Worm (Caenorhabditis elegans): ENCODE data around the gene C05C9.2.

Gene C05C9.2

DNA sequence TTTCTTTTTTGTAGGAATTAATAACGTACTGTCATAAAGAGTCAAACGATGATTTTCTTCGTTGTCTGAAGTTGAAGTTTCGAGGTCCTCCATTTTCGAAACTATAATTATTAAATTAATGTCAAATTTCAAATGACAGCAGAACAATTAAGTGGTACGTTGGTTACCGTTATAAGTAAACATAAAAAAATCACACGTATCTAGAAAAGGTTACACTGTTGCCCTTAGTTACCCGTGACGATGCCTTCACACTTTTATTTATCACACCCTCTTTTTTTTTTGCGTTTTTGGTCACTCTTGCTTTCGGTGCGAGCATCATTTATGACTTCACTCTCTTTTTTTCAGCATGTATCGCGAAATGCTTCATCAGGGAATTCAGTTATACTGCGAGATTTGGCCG lies at the start of gene C05C9.2, which contains the start of gene C05C9.3:
Gene C05C9.2 (plus strand): TSS at position 346 of the 400 bp plus-strand sequence.
Gene C05C9.3 (minus strand): TSS at position 101 of the 400 bp plus-strand sequence.
- TF ChIP-seq W03F9.2 (tag; optimal IDR thresholded peaks at IDR 0.05) (no peak), him-1 (tag; optimal IDR thresholded peaks at IDR 0.05) (no peak), dao-5 (tag; optimal IDR thresholded peaks at IDR 0.05) (no peak)

DNA sequence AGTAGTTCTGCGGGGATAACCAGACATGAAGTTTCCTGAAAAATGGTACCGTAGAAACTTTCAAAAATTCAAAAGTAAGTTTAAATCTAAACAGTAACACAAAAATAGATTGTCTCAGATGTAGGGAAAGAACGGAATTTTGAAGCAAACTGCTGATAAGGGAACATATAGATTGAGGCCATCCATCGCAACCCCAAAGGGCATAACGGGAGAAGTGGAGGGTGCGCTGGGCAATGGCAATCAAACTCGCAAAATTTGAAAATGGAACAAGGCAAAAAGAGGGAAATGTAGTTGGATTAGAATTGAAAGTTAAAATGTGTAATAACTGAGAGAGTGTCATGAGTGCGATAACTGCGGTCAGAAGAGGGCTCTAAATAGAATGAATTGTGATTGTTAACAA lies 49.7 kb upstream of the C05C9.2 start:
- TF ChIP-seq W03F9.2 (tag; optimal IDR thresholded peaks at IDR 0.05), result no peak
- no peak for TF ChIP-seq him-1 (tag; optimal IDR thresholded peaks at IDR 0.05)
- no peak for TF ChIP-seq dao-5 (tag; optimal IDR thresholded peaks at IDR 0.05)

DNA sequence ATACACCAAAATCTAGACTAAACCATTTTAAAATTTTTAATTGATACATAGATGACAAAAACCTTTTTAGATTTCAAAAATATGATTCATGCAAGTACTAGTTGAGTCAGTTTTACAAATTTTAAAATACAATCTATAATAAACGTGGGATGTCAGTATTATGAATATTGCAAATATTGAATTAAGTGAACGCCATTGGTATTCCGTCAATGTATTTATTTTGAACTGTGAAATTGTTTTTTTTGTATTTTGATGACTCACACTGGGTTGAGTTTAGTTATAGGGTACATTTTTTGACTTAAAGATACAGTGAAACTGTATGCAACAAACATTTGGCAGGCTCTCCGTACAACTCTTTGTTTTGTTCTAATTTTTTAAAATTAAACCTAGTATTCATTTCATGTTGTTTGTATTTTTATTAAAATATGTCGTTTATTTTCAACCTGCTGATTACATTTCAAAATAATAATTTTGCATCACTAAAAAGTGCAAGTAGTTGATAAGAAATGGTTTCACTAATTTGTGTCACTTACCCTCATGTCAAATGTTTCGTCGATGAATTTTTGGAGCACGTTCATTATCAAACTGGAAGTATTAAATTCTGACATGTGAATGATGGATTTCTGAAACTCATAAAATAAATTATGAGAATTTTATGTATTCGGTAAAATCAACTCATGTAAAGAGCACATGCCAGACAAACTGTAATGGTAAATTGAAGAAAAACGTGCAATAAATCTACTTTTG lies 47.8 kb upstream of the C05C9.2 start, which contains the start of gene W02H3.1:
Gene W02H3.1 (minus strand): TSS at position 578 of the 747 bp plus-strand sequence.
- no peak for TF ChIP-seq dao-5 (tag; optimal IDR thresholded peaks at IDR 0.05)
- no peak for TF ChIP-seq him-1 (tag; optimal IDR thresholded peaks at IDR 0.05)
- TF ChIP-seq W03F9.2 (tag; optimal IDR thresholded peaks at IDR 0.05), result no peak

DNA sequence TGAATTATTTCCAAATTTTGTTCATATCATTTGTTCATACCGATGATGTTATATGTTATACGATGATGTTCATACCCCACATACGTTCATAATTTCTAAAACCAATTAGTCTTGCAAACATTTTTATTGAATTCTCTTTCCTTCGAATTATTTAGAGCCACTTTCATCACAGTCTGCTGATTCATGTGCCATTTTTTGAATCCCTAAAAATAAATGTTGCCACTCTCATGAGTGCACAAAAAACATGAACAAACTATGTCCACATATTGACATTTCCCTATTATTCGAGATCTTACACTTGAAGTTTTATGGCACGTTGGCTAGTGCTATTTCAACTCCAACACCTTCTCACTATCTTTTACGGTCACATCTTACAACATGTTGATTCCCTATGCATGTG lies 45.8 kb upstream of the C05C9.2 start, which contains the start of gene clc-17:
Gene clc-17 (plus strand): TSS at position 301 of the 400 bp plus-strand sequence.
- TF ChIP-seq dao-5 (tag; optimal IDR thresholded peaks at IDR 0.05) (no peak), him-1 (tag; optimal IDR thresholded peaks at IDR 0.05) (no peak), W03F9.2 (tag; optimal IDR thresholded peaks at IDR 0.05) (no peak)

DNA sequence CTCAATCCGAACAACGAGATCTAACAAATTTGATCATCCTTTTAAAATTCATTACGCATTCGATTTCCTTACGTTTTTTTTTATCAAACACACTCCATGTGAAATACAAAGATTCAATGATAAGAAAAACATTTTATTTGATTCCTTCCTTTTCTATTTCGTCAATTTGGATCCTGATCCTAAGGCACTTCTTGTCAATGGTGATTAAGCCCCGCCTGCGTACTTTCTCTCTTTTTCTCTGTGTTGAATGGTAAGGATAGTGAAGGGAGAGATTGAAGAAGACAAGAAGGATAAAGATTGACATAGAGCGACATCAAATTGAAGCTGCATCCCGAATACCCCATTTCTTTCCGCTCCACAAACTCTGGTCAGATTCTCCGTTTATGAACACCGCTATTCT lies 43.7 kb upstream of the C05C9.2 start, which contains the start of gene grd-1:
Gene grd-1 (plus strand): TSS at position 241 of the 400 bp plus-strand sequence.
- TF ChIP-seq dao-5 (tag; optimal IDR thresholded peaks at IDR 0.05) (no peak), him-1 (tag; optimal IDR thresholded peaks at IDR 0.05) (no peak), W03F9.2 (tag; optimal IDR thresholded peaks at IDR 0.05) (no peak)

DNA sequence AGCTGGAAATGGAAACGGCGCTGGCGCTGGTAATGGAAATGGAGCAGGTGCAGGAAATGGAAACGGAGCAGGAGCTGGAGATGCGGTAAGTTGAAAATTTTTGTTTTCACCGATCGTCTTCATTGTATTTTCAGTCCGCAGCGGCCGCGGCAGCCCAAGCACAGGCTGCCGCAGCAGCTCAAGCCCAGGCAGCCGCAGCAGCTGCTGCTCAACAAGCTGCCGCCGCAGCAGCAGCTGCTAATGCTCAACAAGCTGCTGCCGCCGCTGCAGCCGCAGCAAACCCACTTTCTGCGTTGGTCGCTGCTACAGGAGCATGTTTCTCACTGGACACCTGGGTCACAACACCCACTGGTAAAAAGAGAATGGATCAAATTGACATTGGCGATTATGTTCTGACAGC lies 38.4 kb upstream of the C05C9.2 start:
- no peak for TF ChIP-seq him-1 (tag; optimal IDR thresholded peaks at IDR 0.05)
- no peak for TF ChIP-seq dao-5 (tag; optimal IDR thresholded peaks at IDR 0.05)
- TF ChIP-seq W03F9.2 (tag; optimal IDR thresholded peaks at IDR 0.05), result no peak

DNA sequence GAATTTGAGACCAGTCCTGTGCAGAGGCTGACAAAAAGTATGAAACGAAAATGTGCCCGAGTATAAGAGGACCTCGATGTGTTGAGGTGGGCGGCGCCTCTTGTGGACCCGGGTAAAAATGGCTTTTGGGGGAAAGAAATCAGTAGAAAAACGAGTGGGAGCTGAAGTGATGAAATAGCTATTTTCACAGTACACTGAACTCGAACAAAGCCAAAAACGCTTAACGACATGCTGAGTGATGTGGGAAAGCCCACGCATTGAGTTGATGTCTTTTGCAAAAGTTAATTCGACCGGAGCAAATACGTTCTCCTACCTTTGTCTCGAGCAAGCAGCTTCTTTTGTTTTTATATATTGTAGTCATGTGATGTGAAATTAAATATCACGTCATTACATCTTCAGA lies 36.1 kb upstream of the C05C9.2 start, which contains the start of gene nlp-66:
Gene nlp-66 (minus strand): TSS at position 101 of the 400 bp plus-strand sequence.
- TF ChIP-seq dao-5 (tag; optimal IDR thresholded peaks at IDR 0.05) (no peak), W03F9.2 (tag; optimal IDR thresholded peaks at IDR 0.05) (no peak), him-1 (tag; optimal IDR thresholded peaks at IDR 0.05) (no peak)

DNA sequence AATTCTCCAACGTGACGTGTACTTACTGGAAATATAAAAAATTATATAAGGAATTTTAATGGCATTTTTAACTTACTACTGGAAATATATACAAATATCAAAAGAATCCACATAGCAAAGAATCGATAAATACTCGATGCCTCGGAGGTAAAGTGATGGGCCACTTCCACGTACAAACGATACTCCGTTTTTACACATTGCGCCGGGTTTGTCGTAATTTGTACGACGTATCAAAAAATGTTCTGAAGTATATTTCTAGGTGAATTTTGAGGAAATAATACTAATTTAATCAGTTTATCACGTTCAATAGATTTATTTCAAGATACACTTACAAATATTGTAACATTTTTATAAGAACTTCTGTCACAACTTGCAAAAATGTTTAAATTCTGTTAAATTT lies 32.1 kb upstream of the C05C9.2 start, which contains the start of gene R08B4.3:
Gene R08B4.3 (minus strand): TSS at position 198 of the 400 bp plus-strand sequence.
- TF ChIP-seq W03F9.2 (tag; optimal IDR thresholded peaks at IDR 0.05) (no peak), him-1 (tag; optimal IDR thresholded peaks at IDR 0.05) (no peak), dao-5 (tag; optimal IDR thresholded peaks at IDR 0.05) (no peak)

DNA sequence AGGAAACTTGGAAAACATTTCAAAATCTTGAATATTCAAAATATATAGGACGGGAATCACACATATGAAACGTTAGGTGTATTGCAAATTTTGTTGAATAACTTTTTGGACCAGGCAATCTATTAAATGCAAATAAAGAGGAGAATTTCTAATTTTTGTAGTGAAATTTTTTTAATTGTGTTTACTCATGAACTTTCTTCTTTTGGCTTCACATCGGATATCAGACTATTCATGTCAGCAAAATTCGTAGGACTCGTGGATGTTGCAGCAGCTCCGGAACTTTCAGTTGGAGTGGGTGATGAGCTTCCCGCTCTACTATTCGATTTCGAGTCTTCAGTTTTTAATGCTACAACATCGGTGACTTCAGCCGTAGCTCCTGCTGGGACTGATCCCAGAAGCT lies 30.5 kb upstream of the C05C9.2 start:
- TF ChIP-seq him-1 (tag; optimal IDR thresholded peaks at IDR 0.05) (no peak), dao-5 (tag; optimal IDR thresholded peaks at IDR 0.05) (no peak), W03F9.2 (tag; optimal IDR thresholded peaks at IDR 0.05) (no peak)

DNA sequence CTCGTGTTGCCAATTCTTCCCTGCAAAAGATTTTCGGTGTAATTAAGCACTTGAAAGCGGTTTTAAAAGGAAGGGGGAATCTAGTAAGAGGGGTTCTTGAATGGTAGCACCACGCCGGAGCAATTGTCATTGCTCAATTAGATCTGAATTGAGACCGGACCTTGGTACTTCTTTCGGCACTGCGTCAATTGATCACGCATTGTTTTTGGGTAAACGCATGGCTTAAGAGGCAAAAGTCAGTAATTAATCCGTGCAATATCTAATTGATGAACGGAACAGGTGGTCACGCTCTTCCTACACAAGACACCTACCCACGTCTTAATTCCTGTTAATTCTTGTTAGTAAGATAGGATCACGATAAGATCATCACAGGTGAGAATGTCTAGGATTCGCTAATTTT lies 28.9 kb upstream of the C05C9.2 start:
- TF ChIP-seq him-1 (tag; optimal IDR thresholded peaks at IDR 0.05) (no peak), dao-5 (tag; optimal IDR thresholded peaks at IDR 0.05) (no peak), W03F9.2 (tag; optimal IDR thresholded peaks at IDR 0.05) (no peak)

DNA sequence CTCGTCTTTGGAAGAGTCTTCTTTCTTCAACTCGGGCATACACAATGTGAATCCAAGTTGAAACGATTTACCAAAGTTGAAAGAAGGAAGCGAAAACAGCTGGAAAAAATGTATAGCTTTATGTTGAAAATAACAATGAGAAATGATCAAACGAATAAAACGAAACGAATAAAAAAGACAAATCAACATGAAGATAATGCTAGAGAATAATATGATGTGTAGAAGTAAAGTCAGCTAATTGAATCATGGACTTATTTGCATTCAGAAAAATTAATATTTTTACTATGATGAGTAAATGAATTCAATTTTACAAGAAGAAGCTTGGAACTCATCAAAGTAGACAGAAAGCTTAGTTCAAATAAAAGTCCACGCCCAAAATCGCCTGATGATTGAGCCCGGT lies 27.3 kb upstream of the C05C9.2 start, which contains the start of gene alr-1:
Gene alr-1 (minus strand): TSS at position 101 of the 400 bp plus-strand sequence.
- no peak for TF ChIP-seq him-1 (tag; optimal IDR thresholded peaks at IDR 0.05)
- no peak for TF ChIP-seq W03F9.2 (tag; optimal IDR thresholded peaks at IDR 0.05)
- TF ChIP-seq dao-5 (tag; optimal IDR thresholded peaks at IDR 0.05), result no peak

DNA sequence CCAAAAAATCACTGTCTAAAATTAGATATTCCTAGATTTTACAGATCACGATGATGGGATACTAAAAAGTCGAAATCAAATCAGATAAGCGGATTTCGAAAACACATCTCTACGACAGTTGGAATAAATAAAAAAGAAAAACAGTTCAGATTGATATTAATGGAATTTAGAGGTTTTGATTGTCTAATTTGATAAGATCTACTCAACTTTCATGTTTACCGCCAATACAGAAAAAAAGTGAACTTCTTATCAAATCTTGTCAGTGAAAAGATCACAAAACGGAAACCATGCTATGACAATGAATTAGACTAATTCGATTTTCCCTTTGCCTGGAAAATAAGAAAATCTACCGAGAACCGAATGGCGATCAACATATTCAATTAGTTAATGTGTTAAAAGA lies 26.6 kb upstream of the C05C9.2 start:
- no peak for TF ChIP-seq dao-5 (tag; optimal IDR thresholded peaks at IDR 0.05)
- no peak for TF ChIP-seq him-1 (tag; optimal IDR thresholded peaks at IDR 0.05)
- TF ChIP-seq W03F9.2 (tag; optimal IDR thresholded peaks at IDR 0.05), result no peak

DNA sequence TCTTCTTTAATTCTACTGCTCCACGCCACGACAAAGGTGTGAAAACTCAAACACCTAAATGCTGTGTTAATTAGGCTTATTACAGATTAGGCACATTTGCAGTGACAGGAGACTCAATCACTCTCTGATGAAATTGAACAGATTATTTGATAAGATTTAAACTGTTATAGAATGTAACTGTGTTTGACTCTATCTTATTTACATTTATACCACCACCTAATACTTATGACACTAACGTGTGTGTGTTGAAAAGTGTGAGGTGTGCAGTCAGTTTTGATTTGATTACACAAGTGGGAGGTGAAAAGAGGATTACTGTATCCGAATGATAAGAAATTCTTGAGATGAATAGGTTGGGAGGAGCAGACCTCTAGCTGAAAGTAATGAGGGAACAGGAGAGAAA lies 20.6 kb upstream of the C05C9.2 start:
- TF ChIP-seq dao-5 (tag; optimal IDR thresholded peaks at IDR 0.05), result no peak
- TF ChIP-seq him-1 (tag; optimal IDR thresholded peaks at IDR 0.05), result no peak
- TF ChIP-seq W03F9.2 (tag; optimal IDR thresholded peaks at IDR 0.05), result no peak

DNA sequence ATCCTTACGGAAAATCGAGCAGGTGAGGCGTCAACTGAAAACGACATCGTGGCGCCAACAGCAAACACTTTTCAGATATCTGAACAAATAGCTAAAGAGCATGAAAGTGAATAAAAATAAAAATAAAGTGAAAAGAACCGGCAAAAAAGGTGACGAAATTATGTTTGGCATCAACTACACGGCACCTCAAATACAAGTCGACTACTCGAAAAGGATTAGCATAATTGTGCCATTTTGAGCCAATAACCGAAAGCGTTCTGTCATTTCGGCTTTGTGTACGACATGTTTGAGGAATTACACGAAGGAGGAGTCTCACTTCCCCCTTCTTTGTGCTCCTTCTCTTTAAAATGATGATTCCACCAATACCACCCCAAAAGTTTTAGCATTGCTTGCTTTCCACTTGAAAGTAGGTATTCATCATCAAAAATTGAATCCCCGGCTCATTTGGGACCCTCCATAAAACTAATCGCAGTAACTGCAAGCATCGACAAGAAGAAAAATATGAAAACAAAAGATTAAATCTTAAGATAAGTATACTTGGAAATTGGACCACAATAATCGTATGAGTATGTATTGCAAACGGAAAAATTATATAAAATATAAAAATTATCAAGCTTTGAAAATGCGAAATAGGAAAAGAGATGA lies 18.0 kb upstream of the C05C9.2 start:
- no peak for TF ChIP-seq him-1 (tag; optimal IDR thresholded peaks at IDR 0.05)
- TF ChIP-seq dao-5 (tag; optimal IDR thresholded peaks at IDR 0.05), result no peak
- no peak for TF ChIP-seq W03F9.2 (tag; optimal IDR thresholded peaks at IDR 0.05)

Data from whole organism, L4/young adult.